Worm (Caenorhabditis elegans) whole organism, mixed stage, embryonic: ENCODE results near the gene K09E9.4.

Experiments used
- M03D4.4 ChIP-seq: sonication (generic microtip); optimal IDR thresholded peaks from 2 replicates; lab custom pipeline; 2017; ENCODE audit warnings: mild to moderate bottlenecking, missing genetic modification characterization, missing compliant biosample characterization
- bed-3 ChIP-seq: fragments of 200-800 bp; sonication (Bioruptor generic); optimal IDR thresholded peaks from 3 replicates; lab custom pipeline; 2018; ENCODE audit warnings: mild to moderate bottlenecking, missing genetic modification characterization, moderate library complexity, missing compliant biosample characterization
- blmp-1 ChIP-seq: fragments of 150-350 bp; optimal IDR thresholded peaks from 2 replicates; lab custom pipeline; 2014; ENCODE audit warnings: missing biosample characterization, missing genetic modification characterization
- ceh-39 ChIP-seq: fragments of 150-350 bp; optimal IDR thresholded peaks from 2 replicates; lab custom pipeline; 2014; ENCODE audit warnings: missing biosample characterization, missing genetic modification characterization
- ceh-43 ChIP-seq: fragments of 200-800 bp; sonication (Bioruptor generic); optimal IDR thresholded peaks from 2 replicates; lab custom pipeline; 2018; ENCODE audit warnings: mild to moderate bottlenecking, missing genetic modification characterization, moderate library complexity, missing compliant biosample characterization
- ceh-83 ChIP-seq: fragments of 200-800 bp; sonication (Bioruptor generic); optimal IDR thresholded peaks from 2 replicates; lab custom pipeline; 2018; ENCODE audit warnings: mild to moderate bottlenecking, missing genetic modification characterization, missing compliant biosample characterization
- ces-1 ChIP-seq: fragments of 150-350 bp; optimal IDR thresholded peaks from 2 replicates; lab custom pipeline; 2014; ENCODE audit warnings: missing biosample characterization, missing genetic modification reagents, missing genetic modification characterization
- cnd-1 ChIP-seq: fragments of 200-800 bp; sonication (Bioruptor generic); optimal IDR thresholded peaks from 2 replicates; lab custom pipeline; 2018; ENCODE audit warnings: mild to moderate bottlenecking, missing genetic modification characterization, missing compliant biosample characterization
- drap-1 ChIP-seq: fragments of 200-800 bp; sonication (Bioruptor generic); optimal IDR thresholded peaks from 3 replicates; lab custom pipeline; 2018; ENCODE audit warnings: mild to moderate bottlenecking, missing genetic modification characterization, missing compliant biosample characterization
- elt-1 ChIP-seq: sonication (generic microtip); optimal IDR thresholded peaks from 2 replicates; lab custom pipeline; 2017; ENCODE audit warnings: missing genetic modification characterization, mild to moderate bottlenecking, missing compliant biosample characterization, antibody characterized with exemption, moderate library complexity, borderline replicate concordance; ENCODE audit not compliant: insufficient read depth
- flh-1 ChIP-seq: fragments of 200-800 bp; sonication (Bioruptor generic); optimal IDR thresholded peaks from 2 replicates; lab custom pipeline; 2018; ENCODE audit warnings: mild to moderate bottlenecking, missing genetic modification characterization, moderate library complexity, missing compliant biosample characterization
- hlh-1 ChIP-seq: fragments of 150-350 bp; optimal IDR thresholded peaks from 2 replicates; lab custom pipeline; 2014; ENCODE audit warnings: missing biosample characterization, missing genetic modification reagents, missing genetic modification characterization
- lin-13 ChIP-seq: fragments of 150-350 bp; optimal IDR thresholded peaks from 2 replicates; lab custom pipeline; 2014; ENCODE audit warnings: missing biosample characterization, missing genetic modification characterization
- lsy-2 ChIP-seq: fragments of 150-350 bp; optimal IDR thresholded peaks from 2 replicates; lab custom pipeline; 2014; ENCODE audit warnings: missing biosample characterization, missing genetic modification characterization
- mab-5 ChIP-seq: fragments of 150-350 bp; optimal IDR thresholded peaks from 2 replicates; lab custom pipeline; 2014; ENCODE audit warnings: missing biosample characterization, missing genetic modification characterization
- mep-1 ChIP-seq: fragments of 150-350 bp; optimal IDR thresholded peaks from 2 replicates; lab custom pipeline; 2017; ENCODE audit warnings: missing biosample characterization, missing genetic modification reagents, missing genetic modification characterization, inconsistent platforms
- mls-2 ChIP-seq: sonication (generic microtip); optimal IDR thresholded peaks from 2 replicates; lab custom pipeline; 2016; ENCODE audit warnings: mild to moderate bottlenecking, missing genetic modification characterization, moderate library complexity, missing compliant biosample characterization
- nhr-12 ChIP-seq: fragments of 150-350 bp; optimal IDR thresholded peaks from 2 replicates; lab custom pipeline; 2014; ENCODE audit warnings: missing biosample characterization, missing genetic modification characterization
- nhr-2 ChIP-seq: fragments of 150-350 bp; optimal IDR thresholded peaks from 2 replicates; lab custom pipeline; 2014; ENCODE audit warnings: missing biosample characterization, missing genetic modification characterization
- nhr-237 ChIP-seq: fragments of 150-350 bp; optimal IDR thresholded peaks from 2 replicates; lab custom pipeline; 2014; ENCODE audit warnings: missing biosample characterization, missing genetic modification characterization
- nhr-28 ChIP-seq: fragments of 150-350 bp; optimal IDR thresholded peaks from 2 replicates; lab custom pipeline; 2014; ENCODE audit warnings: missing biosample characterization, missing genetic modification characterization
- nhr-76 ChIP-seq: sonication (generic microtip); optimal IDR thresholded peaks from 2 replicates; lab custom pipeline; 2017; ENCODE audit warnings: missing biosample characterization, missing genetic modification characterization
- pha-4 ChIP-seq: fragments of 150-350 bp; optimal IDR thresholded peaks from 2 replicates; lab custom pipeline; 2018; ENCODE audit warnings: missing biosample characterization, missing genetic modification reagents, missing genetic modification characterization
- sem-2 ChIP-seq: fragments of 200-800 bp; sonication (Bioruptor generic); optimal IDR thresholded peaks from 2 replicates; lab custom pipeline; 2018; ENCODE audit warnings: mild to moderate bottlenecking, missing genetic modification characterization, missing compliant biosample characterization
- sptf-1 ChIP-seq: sonication (generic microtip); optimal IDR thresholded peaks from 2 replicates; lab custom pipeline; 2017; ENCODE audit warnings: mild to moderate bottlenecking, missing genetic modification characterization, moderate library complexity, missing compliant biosample characterization
- unc-39 ChIP-seq: fragments of 150-350 bp; optimal IDR thresholded peaks from 2 replicates; lab custom pipeline; 2014; ENCODE audit warnings: missing biosample characterization, missing genetic modification characterization
- unc-62 ChIP-seq: fragments of 150-350 bp; optimal IDR thresholded peaks from 2 replicates; lab custom pipeline; 2014; ENCODE audit warnings: missing biosample characterization, missing genetic modification reagents, missing genetic modification characterization
- zip-8 ChIP-seq: fragments of 150-350 bp; optimal IDR thresholded peaks from 2 replicates; lab custom pipeline; 2014; ENCODE audit warnings: missing biosample characterization, missing genetic modification characterization
- ztf-11 ChIP-seq: fragments of 150-350 bp; optimal IDR thresholded peaks from 2 replicates; lab custom pipeline; 2014; ENCODE audit warnings: missing biosample characterization, missing genetic modification characterization

K09E9.4 gene

ce11 chrX:15630340-15630739, at the start of gene K09E9.4:
Gene K09E9.4, minus strand, starts transcription at chrX:15630440.
- no peak for TF ChIP-seq lin-13 (tag; lab: Kevin White, UChicago)
- TF ChIP-seq flh-1, result no peak
- no peak for TF ChIP-seq sptf-1 (tag; lab: Kevin White, UChicago)
- TF ChIP-seq, all 35 proteins: peak for 0

- no peak for TF ChIP-seq nhr-28 (tag; lab: Kevin White, UChicago)
- no peak for TF ChIP-seq bed-3 (GFP tag; lab: Kevin White, UChicago)
- TF ChIP-seq zip-8, result no peak
- TF ChIP-seq drap-1, result no peak
- no peak for TF ChIP-seq nhr-12
- no peak for TF ChIP-seq mab-5 (tag; lab: Kevin White, UChicago)
- no peak for TF ChIP-seq M03D4.4
- TF ChIP-seq, all 35 proteins: peak for 0
Observed at ce11 chrX:15675622-15676021, 45.4 kb upstream of the K09E9.4 start, which contains the start of gene F59D12.2. Gene F59D12.2, minus strand, starts transcription at chrX:15675722.

- TF ChIP-seq ces-1 (GFP tag; lab: Kevin White, UChicago), result peak; percentile 41
- no peak for TF ChIP-seq cnd-1 (tag; lab: Kevin White, UChicago)
Observed at ce11 chrX:15668695-15669094, 38.5 kb upstream of the K09E9.4 start.

ce11 chrX:15668053-15668599, 37.9 kb upstream of the K09E9.4 start:
- no peak for TF ChIP-seq flh-1
- TF ChIP-seq hlh-1 (tag; lab: Kevin White, UChicago), result no peak
- TF ChIP-seq sptf-1 (tag; lab: Kevin White, UChicago), result peak; percentile 62
- no peak for TF ChIP-seq lin-13 (tag; lab: Kevin White, UChicago)
- TF ChIP-seq bed-3 (GFP tag; lab: Kevin White, UChicago), result no peak
- no peak for TF ChIP-seq mep-1
- TF ChIP-seq nhr-76 (tag; lab: Kevin White, UChicago), result no peak
- no peak for TF ChIP-seq drap-1
- no peak for TF ChIP-seq blmp-1 (tag; lab: Kevin White, UChicago)
- TF ChIP-seq nhr-2 (tag; lab: Kevin White, UChicago), result no peak
- no peak for TF ChIP-seq nhr-12
- no peak for TF ChIP-seq mab-5 (tag; lab: Kevin White, UChicago)
- no peak for TF ChIP-seq ces-1 (GFP tag; lab: Kevin White, UChicago)
- peak; percentile 15 for TF ChIP-seq sem-2
- TF ChIP-seq unc-39 (tag; lab: Kevin White, UChicago), result no peak
- no peak for TF ChIP-seq pha-4 (tag; lab: Kevin White, UChicago)
- TF ChIP-seq M03D4.4, result no peak
- no peak for TF ChIP-seq ceh-43 (GFP tag; lab: Kevin White, UChicago)
- TF ChIP-seq ceh-83 (GFP tag; lab: Kevin White, UChicago), result no peak
- TF ChIP-seq mls-2 (tag; lab: Kevin White, UChicago), result no peak
- no peak for TF ChIP-seq unc-62 (GFP tag; lab: Kevin White, UChicago)
- TF ChIP-seq ztf-11, result no peak
- peak; percentile 7 for TF ChIP-seq cnd-1 (tag; lab: Kevin White, UChicago)

- TF ChIP-seq ces-1 (GFP tag; lab: Kevin White, UChicago), result peak; percentile 44
- no peak for TF ChIP-seq lin-13 (tag; lab: Kevin White, UChicago)
Observed at ce11 chrX:15666169-15666811, 36.0 kb upstream of the K09E9.4 start, which contains the start of gene pcdr-1. Gene pcdr-1, plus strand, starts transcription at chrX:15666761.

- TF ChIP-seq sem-2 (no peak), lsy-2 (tag; lab: Kevin White, UChicago) (no peak), nhr-237 (tag; lab: Kevin White, UChicago) (no peak), ztf-11 (no peak), mep-1 (no peak)
Observed at ce11 chrX:15663740-15664139, 33.5 kb upstream of the K09E9.4 start.

- no peak for TF ChIP-seq ceh-39
- TF ChIP-seq ceh-83 (GFP tag; lab: Kevin White, UChicago), result no peak
- no peak for TF ChIP-seq elt-1 (tag; lab: Kevin White, UChicago)
- TF ChIP-seq bed-3 (GFP tag; lab: Kevin White, UChicago), result no peak
- TF ChIP-seq ces-1 (GFP tag; lab: Kevin White, UChicago), result peak; percentile 77
Observed at ce11 chrX:15659561-15659960, 29.3 kb upstream of the K09E9.4 start.
